Fruit fly (Drosophila melanogaster) whole organism, embryonic: ENCODE measurements around the gene CG2540.

Experiments
- Antp ChIP-seq: fragments of 200-800 bp; sonication (Bioruptor generic); optimal IDR thresholded peaks from 3 replicates; lab custom pipeline; 2016; ENCODE audit warnings: missing biosample characterization, missing genetic modification characterization
- CG10209 ChIP-seq: fragments of 200-800 bp; sonication (Bioruptor generic); optimal IDR thresholded peaks from 3 replicates; lab custom pipeline; 2017; ENCODE audit warnings: missing biosample characterization, mild to moderate bottlenecking, missing genetic modification characterization, missing genetic modification reagents
- CG10267 ChIP-seq: fragments of 200-800 bp; sonication (Bioruptor generic); optimal IDR thresholded peaks from 2 replicates; lab custom pipeline; 2018; ENCODE audit warnings: missing biosample characterization, mild to moderate bottlenecking, missing genetic modification characterization, moderate library complexity
- CG14050 ChIP-seq: fragments of 200-800 bp; sonication (Bioruptor generic); IDR thresholded peaks from 3 replicates; pipeline ENCODE4 v1.3.6; 2022; ENCODE audit warnings: missing biosample characterization, missing genetic modification characterization
- CG14860 ChIP-seq: fragments of 200-800 bp; sonication (Bioruptor generic); IDR thresholded peaks from 3 replicates; pipeline ENCODE4 v1.3.6; 2022; ENCODE audit warnings: missing biosample characterization, missing genetic modification characterization; ENCODE audit not compliant: partially characterized antibody
- CG2202 ChIP-seq: fragments of 200-800 bp; sonication (Bioruptor generic); optimal IDR thresholded peaks from 2 replicates; lab custom pipeline; 2018; ENCODE audit warnings: missing biosample characterization, mild to moderate bottlenecking, missing genetic modification characterization
- CG30403 ChIP-seq: fragments of 200-800 bp; sonication (Bioruptor generic); optimal IDR thresholded peaks from 3 replicates; lab custom pipeline; 2016; ENCODE audit warnings: missing biosample characterization, missing genetic modification characterization
- CG3065 ChIP-seq: fragments of 200-800 bp; sonication (Bioruptor generic); optimal IDR thresholded peaks from 2 replicates; lab custom pipeline; 2016; ENCODE audit warnings: missing biosample characterization, missing genetic modification characterization
- CG31441 ChIP-seq: fragments of 200-800 bp; sonication (Bioruptor generic); IDR thresholded peaks from 2 replicates; pipeline ENCODE4 v1.3.6; 2022; ENCODE audit warnings: missing biosample characterization, missing genetic modification characterization
- CG34376 ChIP-seq: fragments of 200-800 bp; sonication (Bioruptor generic); optimal IDR thresholded peaks from 2 replicates; lab custom pipeline; 2018; ENCODE audit warnings: missing biosample characterization, mild to moderate bottlenecking, missing genetic modification characterization
- CG42726 ChIP-seq: fragments of 200-800 bp; sonication (Bioruptor generic); IDR thresholded peaks from 2 replicates; pipeline ENCODE4 v1.3.6; 2022; ENCODE audit warnings: missing biosample characterization, missing genetic modification characterization; ENCODE audit not compliant: partially characterized antibody
- CG43689 ChIP-seq: fragments of 200-800 bp; sonication (Bioruptor generic); IDR thresholded peaks from 2 replicates; pipeline ENCODE4 v1.3.6; 2022; ENCODE audit warnings: missing biosample characterization, missing genetic modification characterization
- CG4820 ChIP-seq: fragments of 200-800 bp; sonication (Bioruptor generic); optimal IDR thresholded peaks from 3 replicates; lab custom pipeline; 2016; ENCODE audit warnings: missing biosample characterization, missing genetic modification characterization
- CG5245 ChIP-seq: fragments of 200-800 bp; sonication (Bioruptor generic); optimal IDR thresholded peaks from 3 replicates; lab custom pipeline; 2016; ENCODE audit warnings: missing biosample characterization, missing genetic modification characterization
- CG6813 ChIP-seq: fragments of 200-800 bp; sonication (Bioruptor generic); optimal IDR thresholded peaks from 2 replicates; lab custom pipeline; 2017; ENCODE audit warnings: missing biosample characterization, missing genetic modification characterization, mild to moderate bottlenecking, moderate library complexity, missing genetic modification reagents
- CG7963 ChIP-seq: fragments of 200-800 bp; sonication (Bioruptor generic); IDR thresholded peaks from 3 replicates; pipeline ENCODE4 v1.3.6; 2022; ENCODE audit warnings: missing biosample characterization, missing genetic modification characterization; ENCODE audit not compliant: partially characterized antibody
- CG9727 ChIP-seq: fragments of 200-800 bp; sonication (Bioruptor generic); optimal IDR thresholded peaks from 3 replicates; lab custom pipeline; 2017; ENCODE audit warnings: missing biosample characterization, mild to moderate bottlenecking, missing genetic modification characterization
- Dll ChIP-seq: fragments of 200-800 bp; sonication (Bioruptor generic); IDR thresholded peaks from 4 replicates; pipeline ENCODE4 v1.3.6; 2022; ENCODE audit warnings: missing biosample characterization, missing genetic modification characterization; ENCODE audit not compliant: partially characterized antibody
- Dp ChIP-seq: fragments of 200-800 bp; sonication (Bioruptor generic); optimal IDR thresholded peaks from 2 replicates; lab custom pipeline; 2018; ENCODE audit warnings: missing biosample characterization, mild to moderate bottlenecking, missing genetic modification characterization, moderate library complexity
- Dref ChIP-seq: fragments of 200-800 bp; sonication (Bioruptor generic); IDR thresholded peaks from 2 replicates; pipeline ENCODE4 v1.3.6; 2022; ENCODE audit warnings: missing biosample characterization, missing genetic modification characterization
- HLHmδ ChIP-seq: fragments of 200-800 bp; sonication (Bioruptor generic); optimal IDR thresholded peaks from 2 replicates; lab custom pipeline; 2018; ENCODE audit warnings: missing biosample characterization, mild to moderate bottlenecking, missing genetic modification characterization, moderate library complexity
- Mad ChIP-seq: fragments of 200-800 bp; sonication (Bioruptor generic); optimal IDR thresholded peaks from 2 replicates; lab custom pipeline; 2016; ENCODE audit warnings: missing biosample characterization, missing genetic modification characterization
- Mes4 ChIP-seq: fragments of 200-800 bp; sonication (Bioruptor generic); optimal IDR thresholded peaks from 2 replicates; lab custom pipeline; 2016; ENCODE audit warnings: missing biosample characterization, missing genetic modification characterization
- NFAT ChIP-seq: fragments of 200-800 bp; sonication (Bioruptor generic); IDR thresholded peaks from 2 replicates; pipeline ENCODE4 v1.3.6; 2022; ENCODE audit warnings: missing biosample characterization, missing genetic modification characterization
- Rfx ChIP-seq: fragments of 200-800 bp; sonication (Bioruptor generic); IDR thresholded peaks from 2 replicates; pipeline ENCODE4 v1.3.6; 2022; ENCODE audit warnings: missing biosample characterization, missing genetic modification characterization
- Side ChIP-seq: fragments of 200-800 bp; sonication (Bioruptor generic); optimal IDR thresholded peaks from 2 replicates; lab custom pipeline; 2016; ENCODE audit warnings: missing biosample characterization, missing genetic modification characterization
- Trl ChIP-seq, 3 experiments: fragments of >200 bp in 2 of 3; fragments of 200-800 bp in 1 of 3; sonication (Bioruptor generic) in 1 of 3; optimal IDR thresholded peaks; 2 replicates in 1 of 3; 3 replicates in 2 of 3; lab custom pipeline; 2016 to 2017; ENCODE audit warnings: missing biosample characterization in 1 of 3, missing genetic modification characterization in 1 of 3
- aop ChIP-seq: fragments of 200-800 bp; sonication (Bioruptor generic); IDR thresholded peaks from 2 replicates; pipeline ENCODE4 v1.3.6; 2022; ENCODE audit warnings: missing biosample characterization, missing genetic modification characterization
- bowl ChIP-seq: fragments of 200-800 bp; sonication (Bioruptor generic); IDR thresholded peaks from 2 replicates; pipeline ENCODE4 v1.3.6; 2022; ENCODE audit warnings: missing biosample characterization, missing genetic modification characterization
- btn ChIP-seq: fragments of 200-800 bp; sonication (Bioruptor generic); optimal IDR thresholded peaks from 2 replicates; lab custom pipeline; 2016; ENCODE audit warnings: missing biosample characterization, missing genetic modification characterization
- croc ChIP-seq: fragments of 200-800 bp; sonication (Bioruptor generic); conservative IDR thresholded peaks from 3 replicates; pipeline ENCODE4 v1.3.6; 2022; ENCODE audit warnings: missing biosample characterization, missing genetic modification characterization
- dmrt11E ChIP-seq: fragments of 200-800 bp; sonication (Bioruptor generic); optimal IDR thresholded peaks from 3 replicates; lab custom pipeline; 2018; ENCODE audit warnings: missing biosample characterization, mild to moderate bottlenecking, missing genetic modification characterization, moderate library complexity
- en ChIP-seq: fragments of 200-800 bp; sonication (Bioruptor generic); optimal IDR thresholded peaks from 2 replicates; lab custom pipeline; 2016; ENCODE audit warnings: missing biosample characterization, missing genetic modification characterization
- fd64A ChIP-seq: fragments of 200-800 bp; sonication (Bioruptor generic); optimal IDR thresholded peaks from 3 replicates; lab custom pipeline; 2018; ENCODE audit warnings: missing biosample characterization, mild to moderate bottlenecking, missing genetic modification characterization
- ham ChIP-seq: fragments of 200-800 bp; sonication (Bioruptor generic); IDR thresholded peaks from 2 replicates; pipeline ENCODE4 v1.3.6; 2022; ENCODE audit warnings: missing biosample characterization, missing genetic modification characterization
- jigr1 ChIP-seq: fragments of 200-800 bp; sonication (Bioruptor generic); IDR thresholded peaks from 3 replicates; pipeline ENCODE4 v1.3.6; 2022; ENCODE audit warnings: missing biosample characterization, missing genetic modification characterization
- ken ChIP-seq: fragments of 200-800 bp; sonication (Bioruptor generic); IDR thresholded peaks from 3 replicates; pipeline ENCODE4 v1.3.6; 2022; ENCODE audit warnings: missing biosample characterization, missing genetic modification characterization
- maf-S ChIP-seq: fragments of 200-800 bp; sonication (Bioruptor generic); optimal IDR thresholded peaks from 2 replicates; lab custom pipeline; 2016; ENCODE audit warnings: missing biosample characterization, missing genetic modification characterization
- nau ChIP-seq: fragments of 200-800 bp; sonication (Bioruptor generic); optimal IDR thresholded peaks from 3 replicates; lab custom pipeline; 2017; ENCODE audit warnings: missing biosample characterization, mild to moderate bottlenecking, missing genetic modification characterization, missing genetic modification reagents
- oc ChIP-seq: fragments of 200-800 bp; sonication (Bioruptor generic); optimal IDR thresholded peaks from 2 replicates; lab custom pipeline; 2018; ENCODE audit warnings: missing biosample characterization, mild to moderate bottlenecking, missing genetic modification characterization, moderate library complexity
- p53 ChIP-seq: fragments of 200-800 bp; sonication (Bioruptor generic); optimal IDR thresholded peaks from 2 replicates; lab custom pipeline; 2016; ENCODE audit warnings: missing biosample characterization, missing genetic modification characterization
- repo ChIP-seq: fragments of 200-800 bp; sonication (Bioruptor generic); optimal IDR thresholded peaks from 2 replicates; lab custom pipeline; 2016; ENCODE audit warnings: missing biosample characterization, missing genetic modification characterization
- sens ChIP-seq: fragments of 200-800 bp; sonication (Bioruptor generic); peaks from one replicate; lab custom pipeline; 2016; ENCODE audit warnings: missing biosample characterization, missing genetic modification characterization
- sisA ChIP-seq: fragments of 200-800 bp; sonication (Bioruptor generic); IDR thresholded peaks from 2 replicates; pipeline ENCODE4 v1.3.6; 2022; ENCODE audit warnings: missing biosample characterization, missing genetic modification characterization
- so ChIP-seq: fragments of 200-800 bp; sonication (Bioruptor generic); IDR thresholded peaks from 3 replicates; pipeline ENCODE4 v1.3.6; 2022; ENCODE audit warnings: missing biosample characterization, missing genetic modification characterization
- usp ChIP-seq: fragments of >200 bp; optimal IDR thresholded peaks from 2 replicates; lab custom pipeline; 2017; ENCODE audit warnings: missing biosample characterization, missing genetic modification characterization
- vnd ChIP-seq: fragments of 200-800 bp; sonication (Bioruptor generic); IDR thresholded peaks from 3 replicates; pipeline ENCODE4 v1.3.6; 2022; ENCODE audit warnings: missing biosample characterization, missing genetic modification characterization; ENCODE audit not compliant: partially characterized antibody
- zen2 ChIP-seq: fragments of 200-800 bp; sonication (Bioruptor generic); IDR thresholded peaks from 3 replicates; pipeline ENCODE4 v1.3.6; 2022; ENCODE audit warnings: missing biosample characterization, missing genetic modification characterization; ENCODE audit not compliant: partially characterized antibody

The CG2540 gene

dm6 chrX:12582984-12583869, 46.5 kb upstream of the CG2540 start, which contains the start of gene Pits (continued):
- no peak for TF ChIP-seq croc (GFP tag; lab: Robert Waterston, UW)
- TF ChIP-seq Side (GFP tag; lab: Kevin White, UChicago): peak; percentile 54
- TF ChIP-seq CG14050 (GFP tag; lab: Robert Waterston, UW): no peak
- peak; percentile 61 for TF ChIP-seq CG10267 (tag; lab: Kevin White, UChicago)
- no peak for TF ChIP-seq CG3065 (GFP tag; lab: Kevin White, UChicago)
- TF ChIP-seq CG31441 (GFP tag; lab: Robert Waterston, UW): 0 out of 2 replicates have a peak, but pooled peaks have one; percentile 7
- peak; percentile 43 for TF ChIP-seq CG9727 (GFP tag; lab: Kevin White, UChicago)
- TF ChIP-seq Mes4 (GFP tag; lab: Kevin White, UChicago): peak; percentile 40
- TF ChIP-seq Mad (GFP tag; lab: Kevin White, UChicago): no peak
- TF ChIP-seq aop (GFP tag; lab: Robert Waterston, UW): no peak; the same call in 1 of the 2 replicates
- peak; percentile 33 for TF ChIP-seq CG10209 (GFP tag; lab: Kevin White, UChicago)
- TF ChIP-seq HLHmδ (GFP tag; lab: Kevin White, UChicago): peak; percentile 90
- TF ChIP-seq sens (GFP tag; lab: Kevin White, UChicago): peak; percentile 70
- TF ChIP-seq NFAT: peak; percentile 66; the same call in 1 of the 2 replicates
- TF ChIP-seq CG34376 (GFP tag; lab: Kevin White, UChicago): peak; percentile 84
- TF ChIP-seq CG30403 (GFP tag; lab: Kevin White, UChicago): peak; percentile 34
- TF ChIP-seq Rfx (GFP tag; lab: Robert Waterston, UW): peak; percentile 51
- TF ChIP-seq dmrt11E (tag; lab: Kevin White, UChicago): peak; percentile 47
- TF ChIP-seq p53: peak; percentile 76
- no peak for TF ChIP-seq CG43689 (GFP tag; lab: Robert Waterston, UW)
- no peak for TF ChIP-seq so (GFP tag; lab: Robert Waterston, UW)
- TF ChIP-seq maf-S (GFP tag; lab: Kevin White, UChicago): peak; percentile 49
- TF ChIP-seq oc: no peak
- TF ChIP-seq ham (GFP tag; lab: Robert Waterston, UW): no peak; the same call in 1 of the 2 replicates
- TF ChIP-seq CG6813 (GFP tag; lab: Kevin White, UChicago): peak; percentile 64
- peak; percentile 7 for TF ChIP-seq btn (GFP tag; lab: Kevin White, UChicago)
- peak; percentile 50 for TF ChIP-seq nau (GFP tag; lab: Kevin White, UChicago)
- TF ChIP-seq sisA: peak; percentile 27; the same call in 1 of the 2 replicates
- TF ChIP-seq zen2 (GFP tag; lab: Robert Waterston, UW): 0 out of 3 replicates have a peak, but pooled peaks have one; percentile 31
- TF ChIP-seq usp: no peak
- TF ChIP-seq CG42726 (GFP tag; lab: Robert Waterston, UW): peak; percentile 80
- no peak for TF ChIP-seq CG5245
- TF ChIP-seq jigr1 (GFP tag; lab: Robert Waterston, UW): 0 out of 3 replicates have a peak, but pooled peaks have one; percentile 43
- TF ChIP-seq vnd (GFP tag; lab: Robert Waterston, UW): no peak
- no peak for TF ChIP-seq CG2202 (tag; lab: Kevin White, UChicago)
- peak; percentile 17 for TF ChIP-seq repo (GFP tag; lab: Kevin White, UChicago)
- TF ChIP-seq en: no peak
- no peak for TF ChIP-seq CG7963 (GFP tag; lab: Robert Waterston, UW)
- TF ChIP-seq fd64A (GFP tag; lab: Kevin White, UChicago): peak; percentile 48
- peak in 1 of 2 experiments; percentile 42 for TF ChIP-seq Trl (optimal IDR thresholded peaks at IDR 0.05; lab: Kevin White, UChicago)
- TF ChIP-seq Trl (GFP tag; optimal IDR thresholded peaks at IDR 0.05; lab: Kevin White, UChicago): peak; percentile 59
- peak; percentile 58 for TF ChIP-seq Dp
- peak; percentile 12 for TF ChIP-seq CG4820 (GFP tag; lab: Kevin White, UChicago)
- peak; percentile 52 for TF ChIP-seq Antp (GFP tag; lab: Kevin White, UChicago)
- TF ChIP-seq Dref (GFP tag; lab: Robert Waterston, UW): peak; percentile 42; the same call in 1 of the 2 replicates
- TF ChIP-seq CG14860: no peak; the same call in 2 of the 3 replicates
- TF ChIP-seq bowl (GFP tag; lab: Robert Waterston, UW): no peak
- TF ChIP-seq ken (GFP tag; lab: Robert Waterston, UW): peak; percentile 9; the same call in 2 of the 3 replicates
- TF ChIP-seq Dll (GFP tag; lab: Robert Waterston, UW): no peak
